Worm (Caenorhabditis elegans): ENCODE data around the gene Y37E11AM.2.

Gene Y37E11AM.2

DNA sequence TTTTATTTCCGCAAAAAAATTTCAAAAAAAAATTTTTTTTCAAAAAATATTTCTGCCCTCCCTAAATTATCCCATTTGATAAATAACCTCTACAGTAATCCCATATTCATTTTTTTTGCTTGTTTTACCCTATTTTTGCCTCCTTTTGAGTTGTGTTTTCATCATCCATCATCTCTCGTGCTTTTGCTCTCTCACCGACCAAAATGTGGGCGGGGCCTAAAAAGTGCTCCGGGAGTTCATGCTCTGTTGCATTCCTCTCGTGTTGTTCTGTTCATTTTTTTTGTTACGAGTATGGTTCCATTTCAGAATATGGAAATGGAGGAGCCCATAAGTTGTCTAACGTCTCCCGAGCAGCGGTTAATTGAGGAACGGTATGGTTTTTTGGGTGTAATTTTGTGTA is 16.1 kb downstream of the Y37E11AM.2 start, which contains the start of gene Y37E11AL.1:
TSS of gene Y37E11AL.1 (plus strand) at position 301 of the 400 bp plus-strand sequence.
- TF ChIP-seq ccch-3 (GFP tag; optimal IDR thresholded peaks at IDR 0.05) = no peak
- TF ChIP-seq pbrm-1 (GFP tag; IDR thresholded peaks at IDR 0.05) = no peak
- TF ChIP-seq hlh-12 (tag; optimal IDR thresholded peaks at IDR 0.05) = no peak
- TF ChIP-seq ztf-18 (tag; optimal IDR thresholded peaks at IDR 0.05) = no peak
- no peak for TF ChIP-seq snpc-4 (GFP tag; optimal IDR thresholded peaks at IDR 0.05)
- TF ChIP-seq snpc-4 (tag; optimal IDR thresholded peaks at IDR 0.05) = no peak
- TF ChIP-seq bed-2 (GFP tag; IDR thresholded peaks at IDR 0.05) = no peak
- TF ChIP-seq F57A8.1 (GFP tag; optimal IDR thresholded peaks at IDR 0.05) = no peak
- no peak for TF ChIP-seq bed-1 (GFP tag; IDR thresholded peaks at IDR 0.05)
- TF ChIP-seq egl-44 (GFP tag; IDR thresholded peaks at IDR 0.05) = no peak
- no peak for TF ChIP-seq madf-3 (GFP tag; IDR thresholded peaks at IDR 0.05)
- no peak for TF ChIP-seq nfya-1 (tag; optimal IDR thresholded peaks at IDR 0.05; ENCODE audit: borderline replicate concordance, insufficient read depth)
- TF ChIP-seq attf-3 (GFP tag; conservative IDR thresholded peaks at IDR 0.05) = no peak
- TF ChIP-seq ceh-79 (tag; optimal IDR thresholded peaks at IDR 0.05) = no peak
- no peak for TF ChIP-seq tbp1 (GFP tag; optimal IDR thresholded peaks at IDR 0.05)
- TF ChIP-seq mel-28 (tag; optimal IDR thresholded peaks at IDR 0.05; ENCODE audit: borderline replicate concordance) = no peak

DNA sequence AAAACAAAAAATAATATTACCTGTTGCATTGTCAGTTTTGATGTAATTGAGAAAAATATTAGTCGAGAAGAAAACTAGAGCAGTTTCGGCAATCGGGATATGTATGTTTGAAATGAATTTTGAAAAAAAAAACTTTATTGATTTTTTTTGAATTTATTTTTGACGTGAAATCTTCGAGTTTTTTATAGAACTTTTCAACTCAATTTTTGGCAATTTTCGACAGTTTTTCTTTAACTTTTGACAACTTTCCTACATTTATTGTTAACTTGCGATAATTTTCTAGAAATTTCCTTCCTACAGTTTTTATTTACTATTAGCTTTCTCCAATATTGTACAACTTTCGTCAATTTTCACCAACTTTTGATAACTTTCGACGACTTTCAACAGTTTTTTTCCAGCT is 23.4 kb downstream of the Y37E11AM.2 start, which contains the start of gene Y37E11AL.12:
TSS of gene Y37E11AL.12 (minus strand) at position 101 of the 400 bp plus-strand sequence.
- TF ChIP-seq nhr-90 (tag; optimal IDR thresholded peaks at IDR 0.05) = no peak
- no peak for TF ChIP-seq madf-8 (GFP tag; conservative IDR thresholded peaks at IDR 0.05)
- TF ChIP-seq F23B12.7 (tag; optimal IDR thresholded peaks at IDR 0.05; ENCODE audit: insufficient read depth) = no peak
- no peak for TF ChIP-seq madf-3 (GFP tag; IDR thresholded peaks at IDR 0.05)
- TF ChIP-seq ztf-25 (GFP tag; IDR thresholded peaks at IDR 0.05) = no peak
- TF ChIP-seq nhr-179 (tag; optimal IDR thresholded peaks at IDR 0.05) = no peak
- TF ChIP-seq T26A5.8 (tag; optimal IDR thresholded peaks at IDR 0.05) = no peak
- no peak for TF ChIP-seq hsf-1 (GFP tag; IDR thresholded peaks at IDR 0.05)
- TF ChIP-seq lin-35 (GFP tag; optimal IDR thresholded peaks at IDR 0.05) = no peak
- no peak for TF ChIP-seq pha-4 (tag; optimal IDR thresholded peaks at IDR 0.05)
- no peak for TF ChIP-seq Y56A3A.18 (GFP tag; IDR thresholded peaks at IDR 0.05)
- no peak for TF ChIP-seq D2030.7 (GFP tag; IDR thresholded peaks at IDR 0.05)
- no peak for TF ChIP-seq hrde-1 (tag; optimal IDR thresholded peaks at IDR 0.05; ENCODE audit: borderline replicate concordance)
- TF ChIP-seq F57A8.1 (GFP tag; optimal IDR thresholded peaks at IDR 0.05) = no peak
- TF ChIP-seq lag-1 (GFP tag; IDR thresholded peaks at IDR 0.05) = no peak
- TF ChIP-seq lin-26 (GFP tag; IDR thresholded peaks at IDR 0.05) = no peak
- no peak for TF ChIP-seq C17E4.6 (GFP tag; IDR thresholded peaks at IDR 0.05)

DNA sequence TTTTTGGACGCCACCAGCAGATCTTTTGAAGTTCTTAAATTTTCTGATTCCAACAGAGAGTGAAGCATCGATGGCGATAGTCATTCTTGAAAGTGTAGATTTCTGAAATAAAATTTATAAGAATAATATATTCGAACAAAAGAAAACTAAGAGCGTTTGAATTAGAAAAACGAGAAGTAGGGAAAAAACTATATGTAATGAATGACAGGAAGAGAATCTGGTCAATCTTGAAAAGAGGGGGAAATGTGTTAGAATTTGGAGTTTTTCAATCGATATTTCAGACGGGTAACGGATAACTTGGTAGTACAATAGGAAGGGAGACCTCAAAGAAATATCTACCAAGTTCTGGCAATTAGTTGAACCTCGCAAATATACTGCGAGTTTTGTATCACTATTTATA is 24.7 kb downstream of the Y37E11AM.2 start, which contains the start of gene Y37E11AL.9:
TSS of gene Y37E11AL.9 (minus strand) at position 101 of the 400 bp plus-strand sequence.
- TF ChIP-seq attf-5 (GFP tag; optimal IDR thresholded peaks at IDR 0.05) (no peak), hsf-1 (GFP tag; IDR thresholded peaks at IDR 0.05) (no peak), Y67H2A.10 (GFP tag; conservative IDR thresholded peaks at IDR 0.05) (no peak), bed-2 (GFP tag; IDR thresholded peaks at IDR 0.05) (no peak), lsy-27 (tag; optimal IDR thresholded peaks at IDR 0.05; ENCODE audit: borderline replicate concordance, insufficient read depth) (no peak), Y95B8A.8 (GFP tag; IDR thresholded peaks at IDR 0.05) (no peak), lin-35 (GFP tag; optimal IDR thresholded peaks at IDR 0.05) (no peak), rec-8 (tag; optimal IDR thresholded peaks at IDR 0.05) (no peak), bed-1 (GFP tag; IDR thresholded peaks at IDR 0.05) (no peak), C17E4.6 (GFP tag; IDR thresholded peaks at IDR 0.05) (no peak), athp-1 (tag; optimal IDR thresholded peaks at IDR 0.05) (no peak), zim-3 (tag; optimal IDR thresholded peaks at IDR 0.05) (no peak), F33H1.4 (GFP tag; IDR thresholded peaks at IDR 0.05) (no peak), lir-1 (GFP tag; conservative IDR thresholded peaks at IDR 0.05) (no peak)

All from whole organism, young adult.